Worm (Caenorhabditis elegans) whole organism, early embryonic: ENCODE data around the gene stdh-3.

Experiments
- B0310.2 ChIP-seq: sonication (generic microtip); optimal IDR thresholded peaks from 2 replicates; lab custom pipeline; 2016; ENCODE audit warnings: mild to moderate bottlenecking, missing genetic modification characterization, missing compliant biosample characterization
- F13C5.2 ChIP-seq: sonication (generic microtip); optimal IDR thresholded peaks from 2 replicates; lab custom pipeline; 2017; ENCODE audit warnings: mild to moderate bottlenecking, missing genetic modification characterization, inconsistent platforms, missing compliant biosample characterization
- aly-1 ChIP-seq: sonication (generic microtip); optimal IDR thresholded peaks from 2 replicates; lab custom pipeline; 2016; ENCODE audit warnings: missing genetic modification characterization, missing compliant biosample characterization
- ama-1 ChIP-seq: fragments of 150-350 bp; optimal IDR thresholded peaks from 2 replicates; lab custom pipeline; 2014
- ceh-13 ChIP-seq: fragments of 200-800 bp; sonication (Bioruptor generic); optimal IDR thresholded peaks from 2 replicates; lab custom pipeline; 2018; ENCODE audit warnings: mild to moderate bottlenecking, missing genetic modification characterization, missing compliant biosample characterization
- ceh-36 ChIP-seq: sonication (generic microtip); optimal IDR thresholded peaks from 2 replicates; lab custom pipeline; 2016; ENCODE audit warnings: missing genetic modification characterization, inconsistent platforms, missing compliant biosample characterization
- ets-7 ChIP-seq: sonication (generic microtip); optimal IDR thresholded peaks from 2 replicates; lab custom pipeline; 2016; ENCODE audit warnings: missing genotype, missing genetic modification characterization, missing compliant biosample characterization
- flt-1 ChIP-seq: fragments of 200-800 bp; sonication (Bioruptor generic); IDR thresholded peaks from 2 replicates; pipeline ENCODE4 v1.3.6; 2022; ENCODE audit warnings: missing genetic modification characterization, missing compliant biosample characterization
- hmbx-1 ChIP-seq: sonication (generic microtip); optimal IDR thresholded peaks from 2 replicates; lab custom pipeline; 2016; ENCODE audit warnings: mild to moderate bottlenecking, missing genetic modification characterization, missing compliant biosample characterization
- hmg-4 ChIP-seq: fragments of 200-800 bp; sonication (Bioruptor generic); optimal IDR thresholded peaks from 2 replicates; lab custom pipeline; 2018; ENCODE audit warnings: mild to moderate bottlenecking, missing genetic modification characterization, missing compliant biosample characterization
- hnd-1 ChIP-seq: sonication (generic microtip); optimal IDR thresholded peaks from 2 replicates; lab custom pipeline; 2016; ENCODE audit warnings: missing genetic modification characterization, missing compliant biosample characterization
- pes-1 ChIP-seq: fragments of 200-800 bp; sonication (Bioruptor generic); IDR thresholded peaks from 2 replicates; pipeline ENCODE4 v1.3.6; 2022; ENCODE audit warnings: missing genetic modification reagents, missing genetic modification characterization, missing compliant biosample characterization
- scrt-1 ChIP-seq: fragments of 200-800 bp; sonication (Bioruptor generic); IDR thresholded peaks from 2 replicates; pipeline ENCODE4 v1.3.6; 2022; ENCODE audit warnings: missing genetic modification characterization, missing compliant biosample characterization
- sea-1 ChIP-seq: fragments of 200-800 bp; sonication (Bioruptor generic); conservative IDR thresholded peaks from 2 replicates; pipeline ENCODE4 v1.3.6; 2022; ENCODE audit warnings: missing genetic modification characterization, missing compliant biosample characterization
- tbx-11 ChIP-seq: fragments of 200-800 bp; sonication (Bioruptor generic); IDR thresholded peaks from 2 replicates; pipeline ENCODE4 v1.3.6; 2022; ENCODE audit warnings: missing genetic modification characterization, missing compliant biosample characterization
- tbx-37 ChIP-seq: fragments of 200-800 bp; sonication (Bioruptor generic); conservative IDR thresholded peaks from 2 replicates; pipeline ENCODE4 v1.3.6; 2022; ENCODE audit warnings: missing genetic modification reagents, missing genetic modification characterization, missing compliant biosample characterization
- tra-4 ChIP-seq: sonication (generic microtip); optimal IDR thresholded peaks from 2 replicates; lab custom pipeline; 2017; ENCODE audit warnings: missing genetic modification characterization, missing compliant biosample characterization

Gene stdh-3

DNA sequence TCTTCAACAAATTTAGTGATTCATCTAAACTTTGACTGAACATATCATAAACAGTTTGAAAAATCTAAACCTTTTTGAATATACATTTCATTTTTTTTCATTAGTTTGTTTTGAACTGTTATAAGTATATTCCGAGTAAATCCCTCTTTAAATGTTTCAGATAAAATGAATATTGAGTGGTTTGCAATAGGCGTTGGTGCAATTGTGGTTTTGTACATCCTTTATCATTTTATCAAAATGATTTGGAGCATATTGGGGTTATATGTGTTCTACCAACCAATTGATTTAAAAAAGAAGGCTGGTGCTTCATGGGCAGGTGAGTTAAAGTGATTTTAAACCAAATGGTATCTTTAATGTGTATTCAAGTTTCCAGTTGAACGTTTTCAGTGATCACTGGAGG, at the start of gene stdh-3:
TSS of gene stdh-3 (plus strand) at position 166 of the 400 bp plus-strand sequence.
- TF ChIP-seq ceh-36 (no peak), aly-1 (tag; lab: Kevin White, UChicago) (no peak), tra-4 (no peak)

DNA sequence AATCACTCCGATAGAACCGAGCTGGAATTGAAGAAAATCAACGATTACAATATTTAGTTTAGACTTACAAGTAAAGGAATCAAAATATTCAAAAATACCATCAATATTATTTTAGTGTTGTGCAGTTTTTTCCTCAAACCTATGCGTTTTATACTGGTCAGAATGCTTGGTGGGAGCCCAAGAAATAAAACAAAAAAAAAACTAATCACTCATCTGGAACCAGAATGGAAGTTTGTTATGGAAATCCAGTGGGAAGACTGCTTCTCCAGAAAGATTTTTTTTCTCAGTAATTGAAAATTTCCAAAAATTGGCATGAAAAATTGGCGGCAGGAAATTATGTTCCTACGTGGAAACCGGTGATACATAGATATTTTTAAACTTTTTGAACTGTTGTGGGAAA, 48.0 kb upstream of the stdh-3 start, which contains the start of gene srx-134:
TSS of gene srx-134 (minus strand) at position 101 of the 400 bp plus-strand sequence.
- TF ChIP-seq F13C5.2 (tag; lab: Kevin White, UChicago) (no peak), scrt-1 (no peak), tbx-11 (GFP tag; lab: Robert Waterston, UW) (no peak), aly-1 (tag; lab: Kevin White, UChicago) (no peak), hnd-1 (tag; lab: Kevin White, UChicago) (no peak), ceh-36 (no peak), hmg-4 (GFP tag; lab: Kevin White, UChicago) (no peak), tbx-37 (GFP tag; lab: Robert Waterston, UW) (no peak), hmbx-1 (tag; lab: Kevin White, UChicago) (no peak), sea-1 (GFP tag; lab: Robert Waterston, UW) (no peak), tra-4 (no peak)

DNA sequence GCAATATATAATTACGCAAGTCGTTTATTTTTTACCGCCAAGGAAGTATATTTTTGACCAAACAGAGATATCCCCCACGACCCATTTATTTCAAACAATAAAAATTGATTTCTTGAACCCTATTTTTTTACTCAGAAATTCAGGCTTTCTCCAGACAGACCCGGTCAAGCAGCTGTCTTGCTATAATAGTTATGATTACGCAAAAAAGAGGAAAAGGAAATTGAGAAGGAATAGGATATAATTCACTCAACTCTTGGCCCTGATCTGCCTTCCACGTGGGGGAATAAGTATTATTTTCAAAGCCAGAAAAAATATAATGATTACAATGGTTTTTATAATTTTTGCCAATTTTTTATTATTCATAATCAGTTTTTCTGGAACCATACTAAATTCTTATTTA, 47.3 kb upstream of the stdh-3 start, which contains the start of gene srx-136:
TSS of gene srx-136 (plus strand) at position 301 of the 400 bp plus-strand sequence.
- TF ChIP-seq ceh-13, result no peak
- TF ChIP-seq flt-1 (GFP tag; lab: Robert Waterston, UW), result no peak
- no peak for TF ChIP-seq ets-7 (tag; lab: Kevin White, UChicago)
- TF ChIP-seq scrt-1, result no peak
- TF ChIP-seq hnd-1 (tag; lab: Kevin White, UChicago), result no peak
- no peak for TF ChIP-seq tra-4

DNA sequence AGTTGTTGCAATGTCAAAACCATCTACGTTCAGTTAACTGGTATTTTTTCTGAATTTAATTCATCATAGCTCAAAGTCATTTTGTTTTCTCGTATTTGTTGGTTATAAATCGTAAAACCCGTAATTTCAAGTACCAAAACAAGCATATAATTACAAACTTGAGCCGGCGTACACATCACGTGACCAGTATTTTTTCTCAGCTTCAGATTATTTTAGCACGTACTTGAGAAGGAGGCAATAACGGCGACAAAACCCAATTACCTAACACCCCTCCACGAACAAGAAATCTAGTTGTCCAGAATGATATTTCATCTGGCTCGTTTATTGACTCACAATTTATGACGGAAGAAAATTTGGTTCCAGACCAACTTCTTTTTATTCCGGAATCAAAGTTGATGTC, 45.5 kb upstream of the stdh-3 start, which contains the start of gene srx-135:
TSS of gene srx-135 (plus strand) at position 301 of the 400 bp plus-strand sequence.
- TF ChIP-seq B0310.2 (tag; lab: Kevin White, UChicago) (no peak), tbx-11 (GFP tag; lab: Robert Waterston, UW) (no peak), tbx-37 (GFP tag; lab: Robert Waterston, UW) (no peak), scrt-1 (no peak), ceh-13 (no peak), ama-1 (lab: Kevin White, UChicago) (no peak), aly-1 (tag; lab: Kevin White, UChicago) (no peak)

DNA sequence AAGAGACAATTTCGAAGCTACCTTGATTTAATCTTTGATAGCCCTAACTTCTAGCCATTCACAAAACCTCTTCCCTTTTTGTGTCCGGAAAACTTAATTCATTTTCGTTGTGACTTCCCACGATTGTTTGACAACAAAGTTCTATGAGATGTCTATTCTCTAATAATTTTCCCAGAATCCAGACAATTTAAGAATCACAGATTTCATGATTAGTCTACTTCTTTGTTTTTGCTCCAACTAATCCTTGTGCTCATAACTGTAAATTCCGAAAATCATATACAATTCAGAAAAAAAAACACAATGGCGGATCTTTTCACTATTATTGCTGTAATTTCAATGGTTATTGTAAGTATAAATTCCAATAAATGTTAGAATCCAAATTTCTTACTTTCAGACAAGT, 41.9 kb upstream of the stdh-3 start, which contains the start of gene srx-137:
TSS of gene srx-137 (plus strand) at position 301 of the 400 bp plus-strand sequence.
- TF ChIP-seq flt-1 (GFP tag; lab: Robert Waterston, UW) (no peak), aly-1 (tag; lab: Kevin White, UChicago) (no peak), scrt-1 (no peak), ceh-36 (no peak), sea-1 (GFP tag; lab: Robert Waterston, UW) (no peak), hnd-1 (tag; lab: Kevin White, UChicago) (no peak), F13C5.2 (tag; lab: Kevin White, UChicago) (no peak), ceh-13 (no peak), ets-7 (tag; lab: Kevin White, UChicago) (no peak), B0310.2 (tag; lab: Kevin White, UChicago) (no peak), hmbx-1 (tag; lab: Kevin White, UChicago) (no peak), tbx-11 (GFP tag; lab: Robert Waterston, UW) (no peak), tra-4 (no peak), tbx-37 (GFP tag; lab: Robert Waterston, UW) (no peak), hmg-4 (GFP tag; lab: Kevin White, UChicago) (no peak), ama-1 (lab: Kevin White, UChicago) (no peak), pes-1 (GFP tag; lab: Robert Waterston, UW) (no peak)

DNA sequence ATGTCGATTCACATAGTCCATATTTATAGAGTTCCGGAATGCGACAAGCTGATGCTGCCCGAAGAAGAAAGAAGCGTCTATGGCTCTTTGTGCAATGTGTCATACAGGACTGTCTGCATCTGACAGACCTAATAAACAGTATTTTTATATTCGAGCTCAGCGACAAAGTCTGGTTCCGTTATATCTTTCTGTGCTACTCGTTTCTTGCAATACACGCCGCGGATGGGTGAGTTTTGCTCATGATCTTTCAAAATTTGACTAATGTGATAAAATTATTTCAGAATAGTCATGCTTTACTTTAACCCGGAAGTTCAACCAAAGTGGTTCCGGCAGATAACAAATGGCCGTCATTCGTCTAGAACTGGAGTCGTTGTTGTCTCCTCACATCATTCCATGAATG, 40.7 kb upstream of the stdh-3 start:
- TF ChIP-seq B0310.2 (tag; lab: Kevin White, UChicago), result no peak
- no peak for TF ChIP-seq ets-7 (tag; lab: Kevin White, UChicago)
- TF ChIP-seq hmg-4 (GFP tag; lab: Kevin White, UChicago), result no peak
- no peak for TF ChIP-seq pes-1 (GFP tag; lab: Robert Waterston, UW)
- TF ChIP-seq ceh-13, result no peak
- no peak for TF ChIP-seq sea-1 (GFP tag; lab: Robert Waterston, UW)
- TF ChIP-seq flt-1 (GFP tag; lab: Robert Waterston, UW), result no peak
- TF ChIP-seq F13C5.2 (tag; lab: Kevin White, UChicago), result no peak
- no peak for TF ChIP-seq ama-1 (lab: Kevin White, UChicago)
- TF ChIP-seq tbx-37 (GFP tag; lab: Robert Waterston, UW), result no peak
- no peak for TF ChIP-seq hnd-1 (tag; lab: Kevin White, UChicago)
- no peak for TF ChIP-seq tbx-11 (GFP tag; lab: Robert Waterston, UW)
- TF ChIP-seq ceh-36, result no peak

DNA sequence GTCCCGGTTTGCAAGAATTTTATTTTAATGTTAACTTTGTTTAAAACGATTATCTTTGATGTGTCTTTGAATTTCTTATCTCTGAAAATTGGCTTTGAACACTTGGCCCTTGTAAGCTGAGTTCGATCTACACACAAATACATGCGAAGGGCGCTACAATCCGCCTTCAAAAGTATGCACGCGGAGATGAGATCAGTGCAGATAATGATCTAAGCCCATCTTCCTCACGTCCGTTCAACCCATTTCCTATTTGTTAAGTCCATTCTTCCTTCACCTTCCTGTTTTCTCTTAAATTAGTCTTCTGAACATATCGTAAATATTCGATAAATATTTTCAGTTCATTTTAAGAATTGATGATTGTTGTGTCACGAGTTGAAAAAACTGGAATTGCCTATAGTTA, 38.1 kb upstream of the stdh-3 start, which contains the start of gene nhr-175:
TSS of gene nhr-175 (plus strand) at position 339 of the 400 bp plus-strand sequence.
- no peak for TF ChIP-seq hmbx-1 (tag; lab: Kevin White, UChicago)
- TF ChIP-seq tbx-11 (GFP tag; lab: Robert Waterston, UW), result no peak
- TF ChIP-seq ceh-13, result no peak
- TF ChIP-seq aly-1 (tag; lab: Kevin White, UChicago), result no peak
- no peak for TF ChIP-seq tra-4
- no peak for TF ChIP-seq F13C5.2 (tag; lab: Kevin White, UChicago)
- TF ChIP-seq ama-1 (lab: Kevin White, UChicago), result no peak
- TF ChIP-seq ets-7 (tag; lab: Kevin White, UChicago), result no peak
- no peak for TF ChIP-seq sea-1 (GFP tag; lab: Robert Waterston, UW)
- no peak for TF ChIP-seq hmg-4 (GFP tag; lab: Kevin White, UChicago)
- no peak for TF ChIP-seq B0310.2 (tag; lab: Kevin White, UChicago)
- TF ChIP-seq pes-1 (GFP tag; lab: Robert Waterston, UW), result no peak
- no peak for TF ChIP-seq ceh-36
- TF ChIP-seq hnd-1 (tag; lab: Kevin White, UChicago), result no peak
- no peak for TF ChIP-seq scrt-1
- TF ChIP-seq flt-1 (GFP tag; lab: Robert Waterston, UW), result no peak
- TF ChIP-seq tbx-37 (GFP tag; lab: Robert Waterston, UW), result no peak
